Worm (Caenorhabditis elegans) whole organism, early embryonic: ENCODE measurements around the gene par-2.
"Not testable (repeated sequence)": the region's sequence is repeated elsewhere in the genome, so short reads cannot be mapped to it uniquely, and the experiment has no call there.

Source experiments
- B0310.2 ChIP-seq: sonication (generic microtip); optimal IDR thresholded peaks from 2 replicates; lab custom pipeline; 2016; ENCODE audit warnings: mild to moderate bottlenecking, missing genetic modification characterization, missing compliant biosample characterization
- F13C5.2 ChIP-seq: sonication (generic microtip); optimal IDR thresholded peaks from 2 replicates; lab custom pipeline; 2017; ENCODE audit warnings: mild to moderate bottlenecking, missing genetic modification characterization, inconsistent platforms, missing compliant biosample characterization
- aly-1 ChIP-seq: sonication (generic microtip); optimal IDR thresholded peaks from 2 replicates; lab custom pipeline; 2016; ENCODE audit warnings: missing genetic modification characterization, missing compliant biosample characterization
- ama-1 ChIP-seq: fragments of 150-350 bp; optimal IDR thresholded peaks from 2 replicates; lab custom pipeline; 2014
- ceh-13 ChIP-seq: fragments of 200-800 bp; sonication (Bioruptor generic); optimal IDR thresholded peaks from 2 replicates; lab custom pipeline; 2018; ENCODE audit warnings: mild to moderate bottlenecking, missing genetic modification characterization, missing compliant biosample characterization
- ceh-36 ChIP-seq: sonication (generic microtip); optimal IDR thresholded peaks from 2 replicates; lab custom pipeline; 2016; ENCODE audit warnings: missing genetic modification characterization, inconsistent platforms, missing compliant biosample characterization
- ets-7 ChIP-seq: sonication (generic microtip); optimal IDR thresholded peaks from 2 replicates; lab custom pipeline; 2016; ENCODE audit warnings: missing genotype, missing genetic modification characterization, missing compliant biosample characterization
- flt-1 ChIP-seq: fragments of 200-800 bp; sonication (Bioruptor generic); IDR thresholded peaks from 2 replicates; pipeline ENCODE4 v1.3.6; 2022; ENCODE audit warnings: missing genetic modification characterization, missing compliant biosample characterization
- hmbx-1 ChIP-seq: sonication (generic microtip); optimal IDR thresholded peaks from 2 replicates; lab custom pipeline; 2016; ENCODE audit warnings: mild to moderate bottlenecking, missing genetic modification characterization, missing compliant biosample characterization
- hmg-4 ChIP-seq: fragments of 200-800 bp; sonication (Bioruptor generic); optimal IDR thresholded peaks from 2 replicates; lab custom pipeline; 2018; ENCODE audit warnings: mild to moderate bottlenecking, missing genetic modification characterization, missing compliant biosample characterization
- hnd-1 ChIP-seq: sonication (generic microtip); optimal IDR thresholded peaks from 2 replicates; lab custom pipeline; 2016; ENCODE audit warnings: missing genetic modification characterization, missing compliant biosample characterization
- pes-1 ChIP-seq: fragments of 200-800 bp; sonication (Bioruptor generic); IDR thresholded peaks from 2 replicates; pipeline ENCODE4 v1.3.6; 2022; ENCODE audit warnings: missing genetic modification reagents, missing genetic modification characterization, missing compliant biosample characterization
- scrt-1 ChIP-seq: fragments of 200-800 bp; sonication (Bioruptor generic); IDR thresholded peaks from 2 replicates; pipeline ENCODE4 v1.3.6; 2022; ENCODE audit warnings: missing genetic modification characterization, missing compliant biosample characterization
- sea-1 ChIP-seq: fragments of 200-800 bp; sonication (Bioruptor generic); conservative IDR thresholded peaks from 2 replicates; pipeline ENCODE4 v1.3.6; 2022; ENCODE audit warnings: missing genetic modification characterization, missing compliant biosample characterization
- tbx-11 ChIP-seq: fragments of 200-800 bp; sonication (Bioruptor generic); IDR thresholded peaks from 2 replicates; pipeline ENCODE4 v1.3.6; 2022; ENCODE audit warnings: missing genetic modification characterization, missing compliant biosample characterization
- tbx-37 ChIP-seq: fragments of 200-800 bp; sonication (Bioruptor generic); conservative IDR thresholded peaks from 2 replicates; pipeline ENCODE4 v1.3.6; 2022; ENCODE audit warnings: missing genetic modification reagents, missing genetic modification characterization, missing compliant biosample characterization
- tra-4 ChIP-seq: sonication (generic microtip); optimal IDR thresholded peaks from 2 replicates; lab custom pipeline; 2017; ENCODE audit warnings: missing genetic modification characterization, missing compliant biosample characterization

par-2 gene

DNA sequence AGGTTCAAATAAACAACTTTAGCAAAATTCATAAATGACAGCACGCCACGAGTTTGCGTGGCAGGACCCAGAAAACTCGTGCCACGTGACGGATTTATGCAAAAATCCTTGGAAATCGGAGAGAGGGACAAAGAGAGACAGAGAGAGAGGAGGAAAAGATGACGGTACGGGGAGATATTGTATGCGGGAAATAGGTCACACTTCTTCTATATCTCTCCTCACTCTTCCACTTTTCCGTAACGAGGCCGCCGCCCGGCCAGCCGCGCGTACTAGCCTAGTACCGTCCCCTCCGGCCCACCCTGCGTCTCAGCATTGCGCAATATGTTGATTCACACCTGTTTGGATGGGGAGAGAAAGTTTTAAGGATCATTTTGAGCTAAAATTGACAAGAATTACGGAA is 27.1 kb upstream of the par-2 start:
- TF ChIP-seq sea-1 (no peak), flt-1 (GFP tag; lab: Robert Waterston, UW) (no peak), ceh-36 (tag; lab: Kevin White, UChicago) (no peak), hmg-4 (GFP tag; lab: Kevin White, UChicago) (peak; percentile 56), hnd-1 (tag; lab: Kevin White, UChicago) (no peak)

ce11 chrIII:1058074-1058473 is 23.1 kb upstream of the par-2 start:
- TF ChIP-seq hmg-4 (GFP tag; lab: Kevin White, UChicago) (no peak), tbx-11 (GFP tag; lab: Robert Waterston, UW) (no peak), flt-1 (GFP tag; lab: Robert Waterston, UW) (no peak), tbx-37 (GFP tag; lab: Robert Waterston, UW) (no peak), hmbx-1 (tag; lab: Kevin White, UChicago) (no peak), pes-1 (GFP tag; lab: Robert Waterston, UW) (no peak), F13C5.2 (tag; lab: Kevin White, UChicago) (no peak), sea-1 (no peak), ama-1 (lab: Kevin White, UChicago) (no peak), ceh-36 (tag; lab: Kevin White, UChicago) (no peak), aly-1 (no peak)

- TF ChIP-seq pes-1 (GFP tag; lab: Robert Waterston, UW) (no peak), ets-7 (tag; lab: Kevin White, UChicago) (no peak), hnd-1 (tag; lab: Kevin White, UChicago) (no peak), tra-4 (tag; lab: Kevin White, UChicago) (no peak), ama-1 (lab: Kevin White, UChicago) (no peak), F13C5.2 (tag; lab: Kevin White, UChicago) (no peak), B0310.2 (tag; lab: Kevin White, UChicago) (no peak), hmbx-1 (tag; lab: Kevin White, UChicago) (no peak)
These were observed 22.3 kb upstream of the par-2 start for ce11 chrIII:1058881-1059280.

ce11 chrIII:1059961-1060360 is 21.2 kb upstream of the par-2 start, which contains the start of gene BE0003N10.6:
TSS of gene BE0003N10.6 (minus strand) at chrIII:1060061.
- TF ChIP-seq hmg-4 (GFP tag; lab: Kevin White, UChicago): no peak
- TF ChIP-seq hmbx-1 (tag; lab: Kevin White, UChicago): no peak
- TF ChIP-seq flt-1 (GFP tag; lab: Robert Waterston, UW): no peak
- no peak for TF ChIP-seq hnd-1 (tag; lab: Kevin White, UChicago)
- TF ChIP-seq aly-1: no peak

ce11 chrIII:1074152-1074551 is 7.0 kb upstream of the par-2 start:
- no peak for TF ChIP-seq tbx-11 (GFP tag; lab: Robert Waterston, UW)
- no peak for TF ChIP-seq scrt-1 (GFP tag; lab: Robert Waterston, UW)
- TF ChIP-seq ceh-13: no peak
- TF ChIP-seq sea-1: no peak
- TF ChIP-seq hmg-4 (GFP tag; lab: Kevin White, UChicago): no peak
- TF ChIP-seq hmbx-1 (tag; lab: Kevin White, UChicago): no peak
- TF ChIP-seq ama-1 (lab: Kevin White, UChicago): no peak
- no peak for TF ChIP-seq B0310.2 (tag; lab: Kevin White, UChicago)
- no peak for TF ChIP-seq hnd-1 (tag; lab: Kevin White, UChicago)

DNA sequence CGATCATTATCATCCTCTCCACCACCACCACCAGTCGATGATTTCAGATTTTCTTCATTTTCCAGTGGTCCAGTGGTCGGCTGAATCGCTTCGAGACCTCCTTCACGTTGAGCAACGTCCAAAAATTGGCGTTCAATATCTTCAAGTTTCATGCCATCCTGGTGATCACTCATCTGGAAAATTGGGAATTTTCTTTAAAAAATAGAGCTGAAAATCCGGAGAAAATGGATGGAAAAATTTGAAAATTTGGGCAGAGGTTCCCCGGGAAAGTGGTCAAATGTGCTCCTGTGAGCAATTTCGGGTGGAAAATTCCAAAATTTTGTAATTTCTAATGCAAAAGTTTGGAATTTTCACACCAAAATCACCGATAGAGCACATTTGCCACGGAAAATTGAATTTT is 4.8 kb upstream of the par-2 start, which contains the start of gene uaf-1:
Gene uaf-1 (minus strand): TSS at position 173 of the 400 bp plus-strand sequence.
- not testable (repeated sequence) for TF ChIP-seq flt-1, tbx-37, tbx-11 (GFP tag; lab: Robert Waterston, UW)

DNA sequence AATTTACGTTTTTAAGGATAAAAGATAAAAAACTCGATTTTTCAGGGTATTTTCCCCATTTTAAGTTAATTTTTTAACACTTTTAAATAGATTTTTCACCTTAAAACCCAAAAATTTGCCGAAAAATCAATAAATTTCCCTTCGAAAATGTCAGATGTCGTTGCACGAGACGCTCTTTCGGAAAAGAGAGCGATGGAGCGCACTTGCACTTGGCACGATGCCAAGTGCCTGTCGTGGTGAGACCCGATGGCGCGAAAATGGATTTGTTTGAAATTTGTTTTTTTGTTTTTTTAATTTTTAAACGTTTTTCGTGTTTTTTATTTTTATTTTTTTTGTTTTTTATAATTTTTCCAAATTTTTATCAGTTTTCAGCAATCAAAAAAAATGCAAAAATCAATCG is 665 bp upstream of the par-2 start, which contains the start of the genes rab-18 and kbp-4:
Gene rab-18 (minus strand): TSS at position 240 of the 400 bp plus-strand sequence.
Gene kbp-4 (plus strand): TSS at position 366 of the 400 bp plus-strand sequence.
- TF ChIP-seq hmbx-1 (tag; lab: Kevin White, UChicago) (no peak), tbx-11 (GFP tag; lab: Robert Waterston, UW) (no peak), ceh-13 (no peak), sea-1 (no peak), pes-1 (GFP tag; lab: Robert Waterston, UW) (no peak), hmg-4 (GFP tag; lab: Kevin White, UChicago) (no peak), tbx-37 (GFP tag; lab: Robert Waterston, UW) (0 out of 2 replicates have a peak, but pooled peaks have one; percentile 4), F13C5.2 (tag; lab: Kevin White, UChicago) (peak; percentile 68), aly-1 (no peak), ama-1 (lab: Kevin White, UChicago) (no peak)

ce11 chrIII:1084971-1085370 is 3.8 kb downstream of the par-2 start:
- TF ChIP-seq hnd-1 (tag; lab: Kevin White, UChicago): no peak
- TF ChIP-seq hmbx-1 (tag; lab: Kevin White, UChicago): no peak
- no peak for TF ChIP-seq scrt-1 (GFP tag; lab: Robert Waterston, UW)

DNA sequence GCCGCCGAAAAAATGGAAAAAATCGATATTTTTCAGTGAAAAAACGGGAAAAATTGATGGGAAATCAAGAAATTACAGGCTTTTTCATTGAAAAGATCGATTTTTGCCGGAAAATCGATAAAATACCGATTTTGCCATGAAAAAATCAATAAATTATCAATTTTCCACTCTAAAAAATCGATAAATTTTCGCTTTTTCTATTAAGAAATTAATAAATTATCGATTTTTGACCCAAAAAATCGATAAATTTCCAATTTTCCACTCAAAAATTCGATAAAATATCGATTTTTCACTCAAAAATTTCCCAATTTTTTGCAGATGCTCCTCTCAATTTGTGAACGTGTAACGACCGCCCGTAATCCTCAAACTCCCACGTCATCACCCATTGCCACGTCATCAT is 13.2 kb downstream of the par-2 start:
- TF ChIP-seq tra-4 (tag; lab: Kevin White, UChicago) (no peak), tbx-11 (GFP tag; lab: Robert Waterston, UW) (no peak), F13C5.2 (tag; lab: Kevin White, UChicago) (no peak), ama-1 (lab: Kevin White, UChicago) (no peak), scrt-1 (GFP tag; lab: Robert Waterston, UW) (no peak), pes-1 (GFP tag; lab: Robert Waterston, UW) (no peak), hmbx-1 (tag; lab: Kevin White, UChicago) (no peak), B0310.2 (tag; lab: Kevin White, UChicago) (no peak), flt-1 (GFP tag; lab: Robert Waterston, UW) (no peak), ceh-13 (no peak), sea-1 (no peak), tbx-37 (GFP tag; lab: Robert Waterston, UW) (no peak), hnd-1 (tag; lab: Kevin White, UChicago) (no peak), hmg-4 (GFP tag; lab: Kevin White, UChicago) (no peak)
